Fruit fly (Drosophila melanogaster) Kc167 (cell line): Measurements from ENCODE around the gene Tbc1d8-9.

ENCODE experiments used
- Myc ChIP-seq: fragments of >200 bp; optimal IDR thresholded peaks from 2 replicates; lab custom pipeline; 2017; ENCODE audit warnings: missing external identifiers
- Sin3A ChIP-seq: fragments of >200 bp; optimal IDR thresholded peaks from 2 replicates; lab custom pipeline; 2018; ENCODE audit warnings: missing external identifiers
- h ChIP-seq: fragments of >200 bp; optimal IDR thresholded peaks from 3 replicates; lab custom pipeline; 2018; ENCODE audit warnings: missing external identifiers
- insv ChIP-seq: fragments of >200 bp; optimal IDR thresholded peaks from 3 replicates; lab custom pipeline; 2018; ENCODE audit warnings: missing external identifiers
- psq ChIP-seq: fragments of >200 bp; optimal IDR thresholded peaks from 2 replicates; lab custom pipeline; 2017; ENCODE audit warnings: missing external identifiers
- ttk ChIP-seq: sonication (Bioruptor generic); optimal IDR thresholded peaks from 2 replicates; lab custom pipeline; 2017; ENCODE audit warnings: missing external identifiers

dm6 chr3L:21303659-21304058 lies 39.9 kb downstream of the Tbc1d8-9 start:
- TF ChIP-seq h (lab: Kevin White, UChicago) (no peak), Sin3A (lab: Kevin White, UChicago) (no peak), psq (lab: Kevin White, UChicago) (no peak), Myc (no peak), ttk (no peak), insv (lab: Kevin White, UChicago) (no peak)
